Fruit fly (Drosophila melanogaster): ENCODE data around the gene FucTB.

dm6 chr2L:9457456-9457855 lies 26.6 kb upstream of the FucTB start:
- no peak for TF ChIP-seq Mnt (GFP tag; optimal IDR thresholded peaks at IDR 0.05)
- TF ChIP-seq kay (GFP tag; ENCODE audit: borderline replicate concordance) = no peak
- TF ChIP-seq CG7101 (tag; optimal IDR thresholded peaks at IDR 0.05) = no peak
- TF ChIP-seq CG5204 (GFP tag; optimal IDR thresholded peaks at IDR 0.05) = no peak
- TF ChIP-seq CG33017 (tag; optimal IDR thresholded peaks at IDR 0.05) = no peak
- no peak for TF ChIP-seq CG1620 (GFP tag; optimal IDR thresholded peaks at IDR 0.05)
- no peak for TF ChIP-seq Crg-1 (GFP tag; optimal IDR thresholded peaks at IDR 0.05)
- no peak for TF ChIP-seq pad (GFP tag; optimal IDR thresholded peaks at IDR 0.05)
- TF ChIP-seq ovo (GFP tag; optimal IDR thresholded peaks at IDR 0.05) = no peak
